Fruit fly (Drosophila melanogaster): ENCODE results near the gene Cht7.
A peak's percentile ranks its signal among the peaks of the same experiment; 100 is the strongest.

The Cht7 gene

DNA sequence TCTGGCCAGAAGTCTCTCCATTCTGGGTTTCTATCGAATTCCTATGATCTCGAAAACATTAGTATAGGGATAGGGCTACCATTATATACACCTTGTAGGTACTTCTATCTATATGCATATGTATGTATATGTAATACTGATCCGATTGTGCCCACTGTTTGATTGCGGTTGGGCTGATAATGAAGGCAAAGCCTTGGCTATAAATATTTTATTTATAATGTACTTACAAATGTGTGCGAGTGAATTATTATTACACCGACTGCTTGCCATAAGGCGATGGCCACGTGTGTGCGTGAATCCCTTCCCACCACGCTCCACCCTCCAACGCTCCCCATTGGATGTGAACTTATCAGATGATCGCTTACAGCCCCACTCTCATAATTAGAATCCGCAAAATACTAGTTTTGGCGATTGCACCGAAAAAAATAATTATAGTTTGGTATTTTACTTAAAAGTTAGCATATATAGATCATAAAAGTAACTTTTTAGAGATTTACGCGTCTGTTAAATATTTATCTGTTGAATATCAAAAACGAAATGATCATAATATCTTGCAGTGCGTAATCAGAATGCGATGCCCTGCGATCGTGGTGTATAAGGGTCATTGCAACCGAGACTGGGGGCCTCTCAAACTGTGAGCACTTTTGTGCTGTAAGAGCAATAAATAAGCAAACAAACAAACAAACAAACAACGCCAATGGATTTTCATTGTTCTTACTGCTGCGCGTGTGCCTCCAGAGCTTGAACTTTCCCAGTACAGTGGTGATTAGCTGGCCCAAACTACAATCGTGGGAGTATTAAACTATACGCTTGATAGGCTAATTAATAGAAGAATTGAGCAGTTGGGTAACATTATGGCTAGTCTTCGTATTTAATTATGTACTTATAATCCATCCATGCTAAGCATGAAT, 26.4 kb downstream of the Cht7 start (continued):
- TF ChIP-seq CG3281 (GFP tag; optimal IDR thresholded peaks at IDR 0.05) (peak; percentile 44), CG14014 (GFP tag; IDR thresholded peaks at IDR 0.05) (0 out of 2 replicates have a peak, but pooled peaks have one; percentile 45), Oaz (GFP tag; IDR thresholded peaks at IDR 0.05) (no peak), vvl (GFP tag; IDR thresholded peaks at IDR 0.05) (peak; percentile 62; the same call in 1 of the 2 replicates), Lpt (GFP tag; optimal IDR thresholded peaks at IDR 0.05) (no peak), Atf-2 (GFP tag; optimal IDR thresholded peaks at IDR 0.05) (no peak), zen (tag; optimal IDR thresholded peaks at IDR 0.05) (no peak), CG10209 (GFP tag; optimal IDR thresholded peaks at IDR 0.05) (peak; percentile 15), Nf-YB (GFP tag; optimal IDR thresholded peaks at IDR 0.05) (no peak), CG11085 (GFP tag; IDR thresholded peaks at IDR 0.05) (no peak), CG11560 (tag; IDR thresholded peaks at IDR 0.05) (0 out of 3 replicates have a peak, but pooled peaks have one; percentile 10), en (GFP tag; optimal IDR thresholded peaks at IDR 0.05) (peak; percentile 13), ftz-f1 (GFP tag; optimal IDR thresholded peaks at IDR 0.05) (peak; percentile 19), pnt (GFP tag; optimal IDR thresholded peaks at IDR 0.05) (peak; percentile 15), CG17385 (GFP tag; optimal IDR thresholded peaks at IDR 0.05) (no peak), CG34422 (GFP tag; IDR thresholded peaks at IDR 0.05) (0 out of 3 replicates have a peak, but pooled peaks have one; percentile 43), org-1 (GFP tag; optimal IDR thresholded peaks at IDR 0.05) (no peak), CG4360 (GFP tag; IDR thresholded peaks at IDR 0.05) (no peak), lov (optimal IDR thresholded peaks at IDR 0.05) (no peak), lov (GFP tag; IDR thresholded peaks at IDR 0.05) (no peak), sug (tag; optimal IDR thresholded peaks at IDR 0.05) (peak; percentile 92), fd96Cb (tag; optimal IDR thresholded peaks at IDR 0.05) (peak; percentile 9), pros (GFP tag; optimal IDR thresholded peaks at IDR 0.05) (no peak), lab (GFP tag; optimal IDR thresholded peaks at IDR 0.05) (peak; percentile 64), CG11398 (GFP tag; optimal IDR thresholded peaks at IDR 0.05) (no peak), ranshi (GFP tag; IDR thresholded peaks at IDR 0.05) (peak; percentile 56), CG1603 (tag; optimal IDR thresholded peaks at IDR 0.05) (peak; percentile 30), Tbp (GFP tag; optimal IDR thresholded peaks at IDR 0.05) (no peak), aop (GFP tag; IDR thresholded peaks at IDR 0.05) (no peak), Eip74EF (GFP tag; optimal IDR thresholded peaks at IDR 0.05) (no peak), H2.0 (GFP tag; IDR thresholded peaks at IDR 0.05) (no peak), Hey (tag; optimal IDR thresholded peaks at IDR 0.05) (peak; percentile 64), bcd (GFP tag; optimal IDR thresholded peaks at IDR 0.05) (peak; percentile 9), Aef1 (GFP tag; IDR thresholded peaks at IDR 0.05) (peak; percentile 16; the same call in 2 of the 3 replicates), D19B (GFP tag; optimal IDR thresholded peaks at IDR 0.05) (no peak), CG4707 (GFP tag; optimal IDR thresholded peaks at IDR 0.05) (peak; percentile 23), Scr (GFP tag; IDR thresholded peaks at IDR 0.05; ENCODE audit: partially characterized antibody) (no peak), CG12236 (GFP tag; optimal IDR thresholded peaks at IDR 0.05) (no peak), phol (tag; optimal IDR thresholded peaks at IDR 0.05) (peak; percentile 48), cad (GFP tag; optimal IDR thresholded peaks at IDR 0.05) (no peak), CG3065 (GFP tag; optimal IDR thresholded peaks at IDR 0.05) (no peak), Atf6 (GFP tag; IDR thresholded peaks at IDR 0.05) (0 out of 2 replicates have a peak, but pooled peaks have one; percentile 20), NFAT (GFP tag; IDR thresholded peaks at IDR 0.05) (0 out of 2 replicates have a peak, but pooled peaks have one; percentile 19), CG17802 (tag; optimal IDR thresholded peaks at IDR 0.05) (peak; percentile 26), danr (GFP tag; IDR thresholded peaks at IDR 0.05) (no peak), CG8281 (tag; optimal IDR thresholded peaks at IDR 0.05) (no peak), Hsf (GFP tag; optimal IDR thresholded peaks at IDR 0.05) (no peak), pum (GFP tag; optimal IDR thresholded peaks at IDR 0.05) (no peak), CG12071 (GFP tag; optimal IDR thresholded peaks at IDR 0.05) (no peak)

Data from whole organism, embryonic.